Worm (Caenorhabditis elegans) whole organism, early embryonic: Measurements from ENCODE around the gene C01G10.17.

Experiments
- B0310.2 ChIP-seq: sonication (generic microtip); optimal IDR thresholded peaks from 2 replicates; lab custom pipeline; 2016; ENCODE audit warnings: mild to moderate bottlenecking, missing genetic modification characterization, missing compliant biosample characterization
- F13C5.2 ChIP-seq: sonication (generic microtip); optimal IDR thresholded peaks from 2 replicates; lab custom pipeline; 2017; ENCODE audit warnings: mild to moderate bottlenecking, missing genetic modification characterization, inconsistent platforms, missing compliant biosample characterization
- aly-1 ChIP-seq: sonication (generic microtip); optimal IDR thresholded peaks from 2 replicates; lab custom pipeline; 2016; ENCODE audit warnings: missing genetic modification characterization, missing compliant biosample characterization
- ama-1 ChIP-seq: fragments of 150-350 bp; optimal IDR thresholded peaks from 2 replicates; lab custom pipeline; 2014
- ceh-13 ChIP-seq: fragments of 200-800 bp; sonication (Bioruptor generic); optimal IDR thresholded peaks from 2 replicates; lab custom pipeline; 2018; ENCODE audit warnings: mild to moderate bottlenecking, missing genetic modification characterization, missing compliant biosample characterization
- ceh-36 ChIP-seq: sonication (generic microtip); optimal IDR thresholded peaks from 2 replicates; lab custom pipeline; 2016; ENCODE audit warnings: missing genetic modification characterization, inconsistent platforms, missing compliant biosample characterization
- ets-7 ChIP-seq: sonication (generic microtip); optimal IDR thresholded peaks from 2 replicates; lab custom pipeline; 2016; ENCODE audit warnings: missing genotype, missing genetic modification characterization, missing compliant biosample characterization
- flt-1 ChIP-seq: fragments of 200-800 bp; sonication (Bioruptor generic); IDR thresholded peaks from 2 replicates; pipeline ENCODE4 v1.3.6; 2022; ENCODE audit warnings: missing genetic modification characterization, missing compliant biosample characterization
- hmbx-1 ChIP-seq: sonication (generic microtip); optimal IDR thresholded peaks from 2 replicates; lab custom pipeline; 2016; ENCODE audit warnings: mild to moderate bottlenecking, missing genetic modification characterization, missing compliant biosample characterization
- hmg-4 ChIP-seq: fragments of 200-800 bp; sonication (Bioruptor generic); optimal IDR thresholded peaks from 2 replicates; lab custom pipeline; 2018; ENCODE audit warnings: mild to moderate bottlenecking, missing genetic modification characterization, missing compliant biosample characterization
- hnd-1 ChIP-seq: sonication (generic microtip); optimal IDR thresholded peaks from 2 replicates; lab custom pipeline; 2016; ENCODE audit warnings: missing genetic modification characterization, missing compliant biosample characterization
- pes-1 ChIP-seq: fragments of 200-800 bp; sonication (Bioruptor generic); IDR thresholded peaks from 2 replicates; pipeline ENCODE4 v1.3.6; 2022; ENCODE audit warnings: missing genetic modification reagents, missing genetic modification characterization, missing compliant biosample characterization
- scrt-1 ChIP-seq: fragments of 200-800 bp; sonication (Bioruptor generic); IDR thresholded peaks from 2 replicates; pipeline ENCODE4 v1.3.6; 2022; ENCODE audit warnings: missing genetic modification characterization, missing compliant biosample characterization
- sea-1 ChIP-seq: fragments of 200-800 bp; sonication (Bioruptor generic); conservative IDR thresholded peaks from 2 replicates; pipeline ENCODE4 v1.3.6; 2022; ENCODE audit warnings: missing genetic modification characterization, missing compliant biosample characterization
- tbx-11 ChIP-seq: fragments of 200-800 bp; sonication (Bioruptor generic); IDR thresholded peaks from 2 replicates; pipeline ENCODE4 v1.3.6; 2022; ENCODE audit warnings: missing genetic modification characterization, missing compliant biosample characterization
- tbx-37 ChIP-seq: fragments of 200-800 bp; sonication (Bioruptor generic); conservative IDR thresholded peaks from 2 replicates; pipeline ENCODE4 v1.3.6; 2022; ENCODE audit warnings: missing genetic modification reagents, missing genetic modification characterization, missing compliant biosample characterization
- tra-4 ChIP-seq: sonication (generic microtip); optimal IDR thresholded peaks from 2 replicates; lab custom pipeline; 2017; ENCODE audit warnings: missing genetic modification characterization, missing compliant biosample characterization

The C01G10.17 gene

DNA sequence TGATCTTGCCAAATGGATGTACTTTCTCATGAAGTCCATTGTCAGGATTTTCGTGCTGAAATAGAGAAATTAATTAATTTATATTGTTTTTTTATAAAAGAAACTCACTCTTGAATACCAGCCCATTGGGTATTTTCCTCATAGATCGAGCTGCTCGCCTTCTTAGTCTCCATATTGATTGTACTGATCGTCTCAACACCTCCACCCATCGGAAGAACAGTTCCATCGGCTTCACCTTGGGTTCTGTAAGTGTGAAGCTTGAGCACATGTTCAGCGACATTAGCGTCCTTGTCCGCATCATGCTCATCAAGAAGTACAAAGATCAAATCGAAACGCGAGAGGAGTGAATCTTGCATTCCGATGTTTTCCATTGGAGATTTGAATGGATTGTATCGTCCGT is 32.8 kb upstream of the C01G10.17 start:
- TF ChIP-seq tra-4 (tag; lab: Kevin White, UChicago): no peak

DNA sequence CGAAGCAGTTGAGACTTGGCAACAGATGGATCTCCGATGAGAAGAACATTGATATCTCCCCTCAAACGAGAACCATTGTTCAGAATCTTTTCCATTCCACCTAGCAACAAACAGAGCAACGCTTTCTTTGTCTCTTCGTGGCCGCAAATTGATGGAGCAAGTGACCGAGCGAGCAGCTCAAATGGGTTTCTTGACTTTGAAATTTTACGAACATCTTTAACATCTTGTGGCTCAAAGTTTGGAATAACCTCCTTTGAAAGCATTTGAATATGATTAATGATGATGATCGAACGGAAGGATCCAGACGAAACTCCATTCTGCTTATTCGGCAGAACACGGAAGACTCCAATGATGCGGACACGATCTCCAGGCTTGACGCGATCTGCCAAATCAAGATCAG is 32.1 kb upstream of the C01G10.17 start:
- no peak for TF ChIP-seq tbx-37 (GFP tag; lab: Robert Waterston, UW)
- TF ChIP-seq F13C5.2 (tag; lab: Kevin White, UChicago): no peak
- TF ChIP-seq ceh-36: no peak
- no peak for TF ChIP-seq ama-1 (lab: Kevin White, UChicago)
- no peak for TF ChIP-seq tra-4 (tag; lab: Kevin White, UChicago)
- no peak for TF ChIP-seq hmg-4 (GFP tag; lab: Kevin White, UChicago)
- TF ChIP-seq aly-1: no peak
- no peak for TF ChIP-seq ceh-13 (GFP tag; lab: Kevin White, UChicago)
- TF ChIP-seq tbx-11 (GFP tag; lab: Robert Waterston, UW): no peak
- no peak for TF ChIP-seq ets-7 (tag; lab: Kevin White, UChicago)
- no peak for TF ChIP-seq sea-1 (GFP tag; lab: Robert Waterston, UW)
- no peak for TF ChIP-seq flt-1 (GFP tag; lab: Robert Waterston, UW)
- TF ChIP-seq hmbx-1 (tag; lab: Kevin White, UChicago): no peak
- no peak for TF ChIP-seq pes-1 (GFP tag; lab: Robert Waterston, UW)

DNA sequence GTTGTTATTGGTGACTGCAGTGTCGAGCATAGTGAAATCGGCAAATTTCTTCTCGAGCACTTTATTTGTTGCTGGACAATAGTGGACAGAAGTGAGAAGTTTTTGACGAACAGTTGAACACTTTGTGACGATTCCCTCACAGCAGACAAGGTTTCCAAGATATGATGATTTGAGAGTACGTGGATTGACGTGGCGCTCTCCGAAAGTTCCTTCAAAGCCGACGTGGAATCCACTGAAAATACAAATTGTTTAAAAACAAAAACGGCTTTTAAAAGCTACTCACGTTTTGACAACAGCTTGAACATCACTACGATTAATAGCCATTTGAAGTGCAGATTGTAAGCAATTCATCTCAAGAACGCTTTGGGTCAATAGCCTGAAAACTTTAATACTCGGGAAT is 31.6 kb upstream of the C01G10.17 start:
- TF ChIP-seq ets-7 (tag; lab: Kevin White, UChicago) (no peak), B0310.2 (tag; lab: Kevin White, UChicago) (no peak), scrt-1 (GFP tag; lab: Robert Waterston, UW) (no peak), ceh-36 (no peak), tbx-37 (GFP tag; lab: Robert Waterston, UW) (no peak), hnd-1 (tag; lab: Kevin White, UChicago) (no peak), tbx-11 (GFP tag; lab: Robert Waterston, UW) (no peak), hmbx-1 (tag; lab: Kevin White, UChicago) (no peak), F13C5.2 (tag; lab: Kevin White, UChicago) (no peak), sea-1 (GFP tag; lab: Robert Waterston, UW) (no peak), hmg-4 (GFP tag; lab: Kevin White, UChicago) (no peak)

DNA sequence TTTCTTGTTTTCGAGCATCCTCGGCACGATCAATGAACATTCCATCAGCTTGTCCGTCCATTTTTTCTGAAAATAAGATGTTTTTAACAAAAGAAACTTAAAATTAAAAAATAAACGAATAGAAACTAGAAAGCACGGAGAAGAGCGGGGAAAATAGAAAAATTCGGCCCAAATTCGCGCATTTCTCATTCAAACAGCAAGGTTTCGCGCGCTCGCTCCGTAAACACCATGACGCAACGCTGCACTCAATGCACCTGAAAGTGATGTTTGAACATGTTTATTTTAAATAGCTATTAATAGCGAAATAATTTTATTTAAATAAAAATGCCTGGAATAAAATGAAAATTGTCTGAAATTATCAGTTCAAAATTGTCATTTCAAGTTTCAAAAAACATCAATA is 31.0 kb upstream of the C01G10.17 start, which contains the start of the genes mcm-3 and C25D7.15:
Gene mcm-3 (minus strand): TSS at position 66 of the 400 bp plus-strand sequence.
Gene C25D7.15 (plus strand): TSS at position 275 of the 400 bp plus-strand sequence.
- TF ChIP-seq tra-4 (tag; lab: Kevin White, UChicago) (no peak), hnd-1 (tag; lab: Kevin White, UChicago) (no peak), flt-1 (GFP tag; lab: Robert Waterston, UW) (no peak), sea-1 (GFP tag; lab: Robert Waterston, UW) (no peak), F13C5.2 (tag; lab: Kevin White, UChicago) (no peak), tbx-11 (GFP tag; lab: Robert Waterston, UW) (no peak), scrt-1 (GFP tag; lab: Robert Waterston, UW) (no peak), ets-7 (tag; lab: Kevin White, UChicago) (no peak), hmbx-1 (tag; lab: Kevin White, UChicago) (no peak), B0310.2 (tag; lab: Kevin White, UChicago) (no peak), pes-1 (GFP tag; lab: Robert Waterston, UW) (no peak), aly-1 (no peak), tbx-37 (GFP tag; lab: Robert Waterston, UW) (no peak), ceh-36 (no peak), ceh-13 (GFP tag; lab: Kevin White, UChicago) (no peak)

DNA sequence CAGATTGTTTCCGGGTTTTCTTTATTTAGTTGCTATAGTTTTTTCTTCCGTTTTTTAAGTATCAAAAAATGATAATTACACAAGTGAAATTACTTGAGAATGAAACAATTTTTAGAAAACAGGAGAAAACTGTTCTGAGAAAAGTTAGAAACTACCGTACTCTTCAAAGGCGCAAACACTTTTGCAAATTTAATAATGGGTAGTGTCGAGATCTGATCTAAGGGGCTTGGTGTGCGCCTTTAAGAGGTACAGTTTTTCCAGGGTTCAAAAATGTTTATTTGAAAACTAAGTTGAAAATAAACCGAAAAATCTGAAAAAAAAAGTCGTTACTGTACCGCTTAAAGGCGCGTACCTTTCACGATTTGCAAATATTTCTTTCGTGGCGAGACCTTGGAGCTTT is 30.0 kb upstream of the C01G10.17 start:
- no peak for TF ChIP-seq B0310.2 (tag; lab: Kevin White, UChicago)
- TF ChIP-seq hnd-1 (tag; lab: Kevin White, UChicago): no peak
- no peak for TF ChIP-seq tbx-37 (GFP tag; lab: Robert Waterston, UW)
- no peak for TF ChIP-seq sea-1 (GFP tag; lab: Robert Waterston, UW)
- TF ChIP-seq ceh-36: no peak
- TF ChIP-seq flt-1 (GFP tag; lab: Robert Waterston, UW): no peak
- no peak for TF ChIP-seq ets-7 (tag; lab: Kevin White, UChicago)
- TF ChIP-seq aly-1: no peak
- TF ChIP-seq hmg-4 (GFP tag; lab: Kevin White, UChicago): no peak
- no peak for TF ChIP-seq scrt-1 (GFP tag; lab: Robert Waterston, UW)
- TF ChIP-seq pes-1 (GFP tag; lab: Robert Waterston, UW): no peak
- no peak for TF ChIP-seq tra-4 (tag; lab: Kevin White, UChicago)
- no peak for TF ChIP-seq ceh-13 (GFP tag; lab: Kevin White, UChicago)

DNA sequence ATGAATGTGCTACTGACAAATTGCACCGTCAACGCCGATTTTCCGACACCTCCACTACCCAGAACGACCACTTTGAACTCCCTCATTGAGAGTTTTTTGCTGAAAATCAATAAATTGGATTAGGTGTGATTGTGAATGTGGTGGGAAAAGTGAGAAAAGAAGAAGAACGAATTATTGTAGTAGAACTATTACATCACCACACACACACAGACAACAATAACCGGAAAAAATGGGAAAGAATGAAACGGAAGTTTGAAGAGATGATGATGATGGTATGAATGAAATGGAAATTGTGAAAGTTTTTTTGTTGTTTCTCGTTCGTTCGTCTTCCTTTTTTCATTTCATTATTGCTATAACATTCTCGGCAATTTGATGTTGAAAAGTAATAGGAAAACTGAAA is 26.6 kb upstream of the C01G10.17 start, which contains the start of gene rap-2:
Gene rap-2 (minus strand): TSS at position 101 of the 400 bp plus-strand sequence.
- TF ChIP-seq ama-1 (lab: Kevin White, UChicago) (no peak), hmg-4 (GFP tag; lab: Kevin White, UChicago) (no peak)

DNA sequence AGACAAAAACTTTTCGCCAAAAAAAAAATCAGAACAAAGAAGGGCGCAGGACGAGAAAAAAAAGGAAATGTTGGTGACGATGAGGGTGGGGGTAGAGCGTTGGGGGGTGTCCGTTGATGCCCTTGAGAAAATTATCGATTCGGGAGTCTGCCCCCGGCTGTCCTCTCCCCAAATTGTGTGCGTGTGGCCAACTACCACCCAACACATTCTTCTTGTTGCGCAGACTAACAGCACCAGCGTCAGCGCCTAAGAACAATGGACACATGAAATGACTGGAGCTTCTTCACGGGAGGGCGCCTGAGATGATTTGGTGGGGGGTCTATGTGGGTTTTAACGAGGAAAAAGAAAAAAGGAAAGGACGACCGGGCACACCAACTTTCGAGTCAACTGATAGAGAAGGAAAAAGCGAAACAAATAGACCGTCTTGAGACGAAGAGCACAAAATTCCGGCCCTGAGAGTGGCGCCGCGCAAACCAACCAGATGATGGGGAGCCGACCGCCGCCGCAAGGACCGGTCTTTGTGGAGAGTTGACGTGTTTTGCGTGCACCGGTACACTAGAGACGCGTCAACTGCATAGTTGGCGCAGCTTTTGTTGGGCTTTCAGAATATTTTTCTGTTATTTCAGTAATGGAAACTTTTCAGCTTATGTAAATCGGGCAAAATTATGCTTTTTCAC is 25.4 kb upstream of the C01G10.17 start, which contains the start of gene C25D7.9:
Gene C25D7.9 (plus strand): TSS at position 68 of the 677 bp plus-strand sequence.
- TF ChIP-seq hnd-1 (tag; lab: Kevin White, UChicago): no peak
- no peak for TF ChIP-seq ets-7 (tag; lab: Kevin White, UChicago)
- peak; percentile 75 for TF ChIP-seq F13C5.2 (tag; lab: Kevin White, UChicago)
- TF ChIP-seq scrt-1 (GFP tag; lab: Robert Waterston, UW): no peak
- TF ChIP-seq tra-4 (tag; lab: Kevin White, UChicago): no peak
- TF ChIP-seq hmg-4 (GFP tag; lab: Kevin White, UChicago): peak; percentile 75
- TF ChIP-seq ceh-13 (GFP tag; lab: Kevin White, UChicago): no peak
